Fruit fly (Drosophila melanogaster) whole organism, embryonic: Measurements from ENCODE around the gene Patr-1.

ENCODE experiments used
- Atf6 ChIP-seq: fragments of 200-800 bp; sonication (Bioruptor generic); IDR thresholded peaks from 2 replicates; pipeline ENCODE4 v1.3.6; 2022; ENCODE audit warnings: missing biosample characterization, missing genetic modification characterization
- Bgb ChIP-seq: fragments of 200-800 bp; sonication (Bioruptor generic); IDR thresholded peaks from 2 replicates; pipeline ENCODE4 v1.3.6; 2022; ENCODE audit warnings: missing biosample characterization, missing genetic modification characterization; ENCODE audit not compliant: partially characterized antibody
- CG10209 ChIP-seq: fragments of 200-800 bp; sonication (Bioruptor generic); optimal IDR thresholded peaks from 3 replicates; lab custom pipeline; 2017; ENCODE audit warnings: missing biosample characterization, mild to moderate bottlenecking, missing genetic modification characterization, missing genetic modification reagents
- CG10565 ChIP-seq: fragments of 200-800 bp; sonication (Bioruptor generic); optimal IDR thresholded peaks from 3 replicates; lab custom pipeline; 2016; ENCODE audit warnings: missing biosample characterization, mild to moderate bottlenecking, missing genetic modification characterization
- CG10979 ChIP-seq: fragments of 200-800 bp; sonication (Bioruptor generic); optimal IDR thresholded peaks from 2 replicates; lab custom pipeline; 2018; ENCODE audit warnings: missing biosample characterization, mild to moderate bottlenecking, missing genetic modification characterization, moderate library complexity
- CG12659 ChIP-seq: fragments of 200-800 bp; sonication (Bioruptor generic); optimal IDR thresholded peaks from 3 replicates; lab custom pipeline; 2017; ENCODE audit warnings: mild to moderate bottlenecking, missing biosample characterization, missing genetic modification reagents, missing genetic modification characterization
- CG12942 ChIP-seq: fragments of 200-800 bp; sonication (Bioruptor generic); optimal IDR thresholded peaks from 3 replicates; lab custom pipeline; 2016; ENCODE audit warnings: missing biosample characterization, missing genetic modification characterization
- CG13424 ChIP-seq: fragments of 200-800 bp; sonication (Bioruptor generic); optimal IDR thresholded peaks from 2 replicates; lab custom pipeline; 2019; ENCODE audit warnings: missing biosample characterization, mild to moderate bottlenecking, missing genetic modification characterization, moderate library complexity
- CG13775 ChIP-seq: fragments of 200-800 bp; sonication (Bioruptor generic); optimal IDR thresholded peaks from 3 replicates; lab custom pipeline; 2017; ENCODE audit warnings: missing biosample characterization, mild to moderate bottlenecking, missing genetic modification characterization
- CG1603 ChIP-seq: fragments of 200-800 bp; sonication (Bioruptor generic); optimal IDR thresholded peaks from 2 replicates; lab custom pipeline; 2019; ENCODE audit warnings: missing biosample characterization, mild to moderate bottlenecking, missing genetic modification characterization, moderate library complexity
- CG16815 ChIP-seq: fragments of 200-800 bp; sonication (Bioruptor generic); optimal IDR thresholded peaks from 3 replicates; lab custom pipeline; 2017; ENCODE audit warnings: missing biosample characterization, mild to moderate bottlenecking, missing genetic modification characterization
- CG2202 ChIP-seq: fragments of 200-800 bp; sonication (Bioruptor generic); optimal IDR thresholded peaks from 2 replicates; lab custom pipeline; 2018; ENCODE audit warnings: missing biosample characterization, mild to moderate bottlenecking, missing genetic modification characterization
- CG2712 ChIP-seq: fragments of 200-800 bp; optimal IDR thresholded peaks from 3 replicates; lab custom pipeline; 2019; ENCODE audit warnings: missing biosample characterization, mild to moderate bottlenecking, missing genetic modification characterization, moderate library complexity
- CG3065 ChIP-seq: fragments of 200-800 bp; sonication (Bioruptor generic); optimal IDR thresholded peaks from 2 replicates; lab custom pipeline; 2016; ENCODE audit warnings: missing biosample characterization, missing genetic modification characterization
- CG32767 ChIP-seq: fragments of 200-800 bp; sonication (Bioruptor generic); IDR thresholded peaks from 2 replicates; pipeline ENCODE4 v1.3.6; 2022; ENCODE audit warnings: missing biosample characterization, missing genetic modification characterization
- CG3847 ChIP-seq: fragments of 200-800 bp; sonication (Bioruptor generic); IDR thresholded peaks from 2 replicates; pipeline ENCODE4 v1.3.6; 2022; ENCODE audit warnings: missing biosample characterization, missing genetic modification characterization
- CG5953 ChIP-seq: fragments of 200-800 bp; sonication (Bioruptor generic); IDR thresholded peaks from 2 replicates; pipeline ENCODE4 v1.3.6; 2022; ENCODE audit warnings: missing biosample characterization, missing genetic modification characterization
- CG8281 ChIP-seq: fragments of 200-800 bp; sonication (Bioruptor generic); optimal IDR thresholded peaks from 2 replicates; lab custom pipeline; 2018; ENCODE audit warnings: missing biosample characterization, mild to moderate bottlenecking, missing genetic modification characterization, moderate library complexity
- CG8388 ChIP-seq: fragments of 200-800 bp; sonication (Bioruptor generic); optimal IDR thresholded peaks from 2 replicates; lab custom pipeline; 2019; ENCODE audit warnings: missing biosample characterization, mild to moderate bottlenecking, missing genetic modification characterization, moderate library complexity
- CG8924 ChIP-seq: fragments of 200-800 bp; optimal IDR thresholded peaks from 3 replicates; lab custom pipeline; 2019; ENCODE audit warnings: missing biosample characterization, mild to moderate bottlenecking, missing genetic modification characterization, moderate library complexity
- CG9797 ChIP-seq: fragments of 200-800 bp; sonication (Bioruptor generic); optimal IDR thresholded peaks from 3 replicates; lab custom pipeline; 2018; ENCODE audit warnings: missing biosample characterization, mild to moderate bottlenecking, missing genetic modification characterization
- CoRest ChIP-seq: fragments of 200-800 bp; sonication (Bioruptor generic); optimal IDR thresholded peaks from 3 replicates; lab custom pipeline; 2018; ENCODE audit warnings: missing biosample characterization, mild to moderate bottlenecking, missing genetic modification characterization, moderate library complexity
- CrebB ChIP-seq: fragments of 200-800 bp; sonication (Bioruptor generic); optimal IDR thresholded peaks from 3 replicates; lab custom pipeline; 2018; ENCODE audit warnings: missing biosample characterization, mild to moderate bottlenecking, missing genetic modification characterization
- D ChIP-seq, 2 experiments: fragments of 200-800 bp in 1 of 2; fragments of >200 bp in 1 of 2; sonication (Bioruptor generic) in 1 of 2; optimal IDR thresholded peaks; 2 replicates in 1 of 2; 3 replicates in 1 of 2; lab custom pipeline; 2017; ENCODE audit warnings: mild to moderate bottlenecking in 1 of 2, missing biosample characterization in 1 of 2, missing genetic modification characterization in 1 of 2, missing genetic modification reagents in 1 of 2
- Drgx ChIP-seq: fragments of 200-800 bp; sonication (Bioruptor generic); IDR thresholded peaks from 2 replicates; pipeline ENCODE4 v1.3.6; 2022; ENCODE audit warnings: missing biosample characterization, missing genetic modification characterization
- HLHmδ ChIP-seq: fragments of 200-800 bp; sonication (Bioruptor generic); optimal IDR thresholded peaks from 2 replicates; lab custom pipeline; 2018; ENCODE audit warnings: missing biosample characterization, mild to moderate bottlenecking, missing genetic modification characterization, moderate library complexity
- Hand ChIP-seq: fragments of 200-800 bp; sonication (Bioruptor generic); optimal IDR thresholded peaks from 2 replicates; lab custom pipeline; 2017; ENCODE audit warnings: mild to moderate bottlenecking, missing biosample characterization, missing genetic modification reagents, missing genetic modification characterization
- Meics ChIP-seq: fragments of 200-800 bp; sonication (Bioruptor generic); optimal IDR thresholded peaks from 2 replicates; lab custom pipeline; 2017; ENCODE audit warnings: missing biosample characterization, mild to moderate bottlenecking, missing genetic modification characterization
- Nf-YC ChIP-seq: fragments of 200-800 bp; optimal IDR thresholded peaks from 3 replicates; lab custom pipeline; 2019; ENCODE audit warnings: missing biosample characterization, mild to moderate bottlenecking, missing genetic modification characterization, moderate library complexity
- Oli ChIP-seq: fragments of 200-800 bp; sonication (Bioruptor generic); optimal IDR thresholded peaks from 2 replicates; lab custom pipeline; 2018; ENCODE audit warnings: missing biosample characterization, mild to moderate bottlenecking, missing genetic modification characterization, moderate library complexity
- Sox102F ChIP-seq: fragments of 200-800 bp; sonication (Bioruptor generic); optimal IDR thresholded peaks from 2 replicates; lab custom pipeline; 2018; ENCODE audit warnings: missing biosample characterization, mild to moderate bottlenecking, missing genetic modification characterization, moderate library complexity
- Ssrp ChIP-seq: fragments of 200-800 bp; sonication (Bioruptor generic); optimal IDR thresholded peaks from 2 replicates; lab custom pipeline; 2018; ENCODE audit warnings: missing biosample characterization, mild to moderate bottlenecking, missing genetic modification characterization, moderate library complexity
- Usf ChIP-seq: fragments of 200-800 bp; sonication (Bioruptor generic); optimal IDR thresholded peaks from 2 replicates; lab custom pipeline; 2017; ENCODE audit warnings: missing genotype, missing biosample characterization, missing genetic modification characterization
- az2 ChIP-seq: fragments of 200-800 bp; sonication (Bioruptor generic); optimal IDR thresholded peaks from 3 replicates; lab custom pipeline; 2016; ENCODE audit warnings: missing biosample characterization, missing genetic modification characterization
- bab2 ChIP-seq: fragments of 200-800 bp; sonication (Bioruptor generic); optimal IDR thresholded peaks from 2 replicates; lab custom pipeline; 2016; ENCODE audit warnings: missing biosample characterization, missing genetic modification characterization
- cg ChIP-seq: fragments of 200-800 bp; sonication (Bioruptor generic); optimal IDR thresholded peaks from 3 replicates; lab custom pipeline; 2019; ENCODE audit warnings: missing biosample characterization, mild to moderate bottlenecking, missing genetic modification characterization, moderate library complexity
- gcm ChIP-seq: fragments of 200-800 bp; sonication (Bioruptor generic); optimal IDR thresholded peaks from 2 replicates; lab custom pipeline; 2019; ENCODE audit warnings: missing biosample characterization, mild to moderate bottlenecking, missing genetic modification characterization, moderate library complexity
- ind ChIP-seq: fragments of 200-800 bp; sonication (Bioruptor generic); optimal IDR thresholded peaks from 3 replicates; lab custom pipeline; 2016; ENCODE audit warnings: missing biosample characterization, missing genetic modification characterization
- lola ChIP-seq, 3 experiments: fragments of >200 bp in 2 of 3; fragments of 200-800 bp in 1 of 3; sonication (Bioruptor generic) in 1 of 3; optimal IDR thresholded peaks; 2 replicates each; lab custom pipeline; 2017 to 2019; ENCODE audit warnings: missing biosample characterization in 3 of 3, missing genetic modification characterization in 3 of 3, mild to moderate bottlenecking in 1 of 3, moderate library complexity in 1 of 3
- nom ChIP-seq: fragments of 200-800 bp; sonication (Bioruptor generic); optimal IDR thresholded peaks from 2 replicates; lab custom pipeline; 2017; ENCODE audit warnings: missing biosample characterization, missing genetic modification characterization, mild to moderate bottlenecking, moderate library complexity, missing genetic modification reagents
- prd ChIP-seq, 3 experiments: fragments of >200 bp in 2 of 3; fragments of 200-800 bp in 1 of 3; sonication (Bioruptor generic) in 1 of 3; optimal IDR thresholded peaks in 2 of 3; IDR thresholded peaks in 1 of 3; 2 replicates in 2 of 3; 3 replicates in 1 of 3; pipeline versions ENCODE4 v1.3.6 to Lab custom; 2017 to 2022; ENCODE audit warnings: missing biosample characterization in 1 of 3, missing genetic modification characterization in 1 of 3
- sd ChIP-seq: fragments of 200-800 bp; sonication (Bioruptor generic); optimal IDR thresholded peaks from 3 replicates; lab custom pipeline; 2018; ENCODE audit warnings: missing biosample characterization, mild to moderate bottlenecking, missing genetic modification characterization, moderate library complexity
- tgo ChIP-seq: fragments of 200-800 bp; sonication (Bioruptor generic); IDR thresholded peaks from 3 replicates; pipeline ENCODE4 v1.3.6; 2022; ENCODE audit warnings: missing biosample characterization, missing genetic modification characterization
- tio ChIP-seq: fragments of 200-800 bp; sonication (Bioruptor generic); optimal IDR thresholded peaks from 2 replicates; lab custom pipeline; 2017; ENCODE audit warnings: missing biosample characterization, missing genetic modification characterization, inconsistent platforms
- tll ChIP-seq, 2 experiments: fragments of 200-800 bp in 1 of 2; fragments of >200 bp in 1 of 2; sonication (Bioruptor generic) in 1 of 2; optimal IDR thresholded peaks; 2 replicates each; lab custom pipeline; 2017 to 2019; ENCODE audit warnings: missing biosample characterization in 2 of 2, missing genetic modification characterization in 2 of 2, mild to moderate bottlenecking in 1 of 2, moderate library complexity in 1 of 2
- trem ChIP-seq: fragments of 200-800 bp; optimal IDR thresholded peaks from 3 replicates; lab custom pipeline; 2019; ENCODE audit warnings: missing biosample characterization, mild to moderate bottlenecking, missing genetic modification characterization, moderate library complexity
- ttk ChIP-seq: fragments of 200-800 bp; sonication (Bioruptor generic); IDR thresholded peaks from 2 replicates; pipeline ENCODE4 v2.1.2; 2022; ENCODE audit warnings: missing biosample characterization, missing genetic modification characterization
- zf30C ChIP-seq: fragments of 200-800 bp; sonication (Bioruptor generic); optimal IDR thresholded peaks from 3 replicates; lab custom pipeline; 2018; ENCODE audit warnings: missing biosample characterization, mild to moderate bottlenecking, missing genetic modification characterization

Gene Patr-1

DNA sequence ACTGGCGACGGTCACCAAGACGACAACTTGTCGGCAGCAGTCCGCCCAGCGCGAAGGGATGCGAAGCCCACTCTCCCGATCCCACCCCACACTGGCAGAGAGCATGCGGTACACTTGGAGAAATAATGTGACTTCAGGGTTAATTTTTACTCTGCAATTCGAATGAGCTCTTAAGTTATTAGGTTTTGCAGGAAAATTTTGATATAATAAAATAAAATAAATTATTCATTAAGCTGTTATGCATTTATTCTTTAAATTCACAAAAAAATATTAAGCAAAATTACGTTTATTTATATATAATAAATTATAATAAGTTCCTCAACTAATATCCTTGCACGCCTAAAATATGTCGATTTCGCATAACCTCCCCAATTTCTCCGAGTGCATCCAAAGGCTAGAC lies 5.5 kb downstream of the Patr-1 start (continued):
- peak; percentile 8 for TF ChIP-seq Nf-YC
- TF ChIP-seq CG32767 (GFP tag; lab: Robert Waterston, UW), result 0 out of 2 replicates have a peak, but pooled peaks have one; percentile 28
- peak; percentile 23 for TF ChIP-seq az2
- no peak for TF ChIP-seq D (optimal IDR thresholded peaks at IDR 0.05; lab: Kevin White, UChicago)
- TF ChIP-seq D (GFP tag; optimal IDR thresholded peaks at IDR 0.05; lab: Kevin White, UChicago), result no peak
- no peak for TF ChIP-seq CG1603
- TF ChIP-seq CG2202 (tag; lab: Kevin White, UChicago), result peak; percentile 25
- no peak for TF ChIP-seq bab2 (GFP tag; lab: Kevin White, UChicago)
- TF ChIP-seq CoRest, result peak; percentile 40
- TF ChIP-seq Usf, result peak; percentile 15
- TF ChIP-seq ind (GFP tag; lab: Kevin White, UChicago), result no peak
- no peak for TF ChIP-seq Hand (GFP tag; lab: Kevin White, UChicago)
- TF ChIP-seq CG12659 (GFP tag; lab: Kevin White, UChicago), result peak; percentile 24
- no peak for TF ChIP-seq prd (optimal IDR thresholded peaks at IDR 0.05; lab: Kevin White, UChicago)
- TF ChIP-seq prd (GFP tag; IDR thresholded peaks at IDR 0.05; lab: Robert Waterston, UW), result peak; percentile 51; the same call in 2 of the 3 replicates
- peak; percentile 23 for TF ChIP-seq zf30C (GFP tag; lab: Kevin White, UChicago)
- peak; percentile 3 for TF ChIP-seq Meics (GFP tag; lab: Kevin White, UChicago)
- peak; percentile 35 for TF ChIP-seq CG10979 (tag; lab: Kevin White, UChicago)
- TF ChIP-seq trem (tag; lab: Kevin White, UChicago), result no peak
- peak; percentile 41; the same call in 1 of the 2 replicates for TF ChIP-seq Atf6 (GFP tag; lab: Robert Waterston, UW)
- no peak for TF ChIP-seq CG8281 (tag; lab: Kevin White, UChicago)
- no peak for TF ChIP-seq Sox102F (GFP tag; lab: Kevin White, UChicago)
- peak; percentile 40 for TF ChIP-seq CG13424 (tag; lab: Kevin White, UChicago)
- no peak for TF ChIP-seq cg
- TF ChIP-seq tgo (GFP tag; lab: Robert Waterston, UW), result no peak
- TF ChIP-seq tio (GFP tag; lab: Kevin White, UChicago), result no peak
- TF ChIP-seq Bgb, result no peak
- no peak for TF ChIP-seq CG9797 (GFP tag; lab: Kevin White, UChicago)
- TF ChIP-seq ttk (GFP tag; lab: Robert Waterston, UW), result 0 out of 2 replicates have a peak, but pooled peaks have one; percentile 35
- no peak for TF ChIP-seq tll (GFP tag; optimal IDR thresholded peaks at IDR 0.05; lab: Kevin White, UChicago)
- TF ChIP-seq nom (GFP tag; lab: Kevin White, UChicago), result no peak
- TF ChIP-seq CG2712, result peak; percentile 64
- TF ChIP-seq Ssrp (tag; lab: Kevin White, UChicago), result peak; percentile 54
- TF ChIP-seq HLHmδ (GFP tag; lab: Kevin White, UChicago), result no peak
- peak; percentile 13 for TF ChIP-seq CG8924 (tag; lab: Kevin White, UChicago)
- TF ChIP-seq CG5953 (GFP tag; lab: Robert Waterston, UW), result 0 out of 2 replicates have a peak, but pooled peaks have one; percentile 11
- peak; percentile 27; the same call in 1 of the 2 replicates for TF ChIP-seq CG3847 (GFP tag; lab: Robert Waterston, UW)
- TF ChIP-seq CG8388, result peak; percentile 39
- no peak for TF ChIP-seq CG3065 (GFP tag; lab: Kevin White, UChicago)
- peak; percentile 49 for TF ChIP-seq Oli (tag; lab: Kevin White, UChicago)
- TF ChIP-seq CG12942 (GFP tag; lab: Kevin White, UChicago), result no peak
- TF ChIP-seq gcm, result peak; percentile 23
- peak; percentile 31 for TF ChIP-seq CG13775 (GFP tag; lab: Kevin White, UChicago)
- TF ChIP-seq lola (GFP tag; optimal IDR thresholded peaks at IDR 0.05; lab: Kevin White, UChicago), result peak in 1 of 3 experiments; percentile 41
- TF ChIP-seq CG16815 (GFP tag; lab: Kevin White, UChicago), result peak; percentile 31
- peak; percentile 18; the same call in 1 of the 2 replicates for TF ChIP-seq Drgx (GFP tag; lab: Robert Waterston, UW)
- no peak for TF ChIP-seq sd
- no peak for TF ChIP-seq CrebB (tag; lab: Kevin White, UChicago)
- TF ChIP-seq CG10565 (GFP tag; lab: Kevin White, UChicago), result no peak
- TF ChIP-seq CG10209 (GFP tag; lab: Kevin White, UChicago), result peak; percentile 47
